Worm (Caenorhabditis elegans): ENCODE data around the gene T22B7.22.

DNA sequence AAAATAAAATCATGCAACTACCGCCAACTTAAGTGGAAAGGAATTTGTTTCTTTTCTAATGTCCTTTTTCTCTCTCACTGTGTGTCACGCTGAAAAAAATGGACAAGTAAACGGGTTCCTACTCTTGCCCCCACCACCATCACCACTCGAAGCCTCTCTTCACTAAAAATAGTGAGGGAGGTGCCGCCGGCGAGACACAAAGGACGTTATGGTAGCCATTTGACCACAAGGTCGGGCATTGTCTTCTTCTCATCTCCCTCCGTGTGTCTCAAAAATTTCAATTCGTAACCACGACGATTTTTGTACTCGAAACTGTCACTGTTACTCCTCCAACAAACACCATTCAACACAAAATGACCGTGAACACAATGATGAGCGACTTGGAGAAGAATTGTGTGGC, at the start of gene T22B7.22:
- TF ChIP-seq W03F9.2 (tag; optimal IDR thresholded peaks at IDR 0.05) (no peak), dao-5 (tag; optimal IDR thresholded peaks at IDR 0.05) (no peak), him-1 (tag; optimal IDR thresholded peaks at IDR 0.05) (no peak)

Measured in whole organism, L4/young adult.